Worm (Caenorhabditis elegans) whole organism, L4 larva: ENCODE measurements around the gene ape-1.

ENCODE experiments used
- D1046.2 ChIP-seq: fragments of 200-800 bp; sonication (Bioruptor generic); IDR thresholded peaks from 2 replicates; pipeline ENCODE4 v1.3.6; 2022; ENCODE audit warnings: missing genetic modification characterization, missing compliant biosample characterization
- T20F7.1 ChIP-seq: fragments of 200-800 bp; sonication (Bioruptor generic); optimal IDR thresholded peaks from 2 replicates; lab custom pipeline; 2018; ENCODE audit warnings: mild to moderate bottlenecking, missing genetic modification characterization, missing compliant biosample characterization
- T26A8.4 ChIP-seq: fragments of 200-800 bp; sonication (Bioruptor generic); IDR thresholded peaks from 2 replicates; pipeline ENCODE4 v1.3.6; 2022; ENCODE audit warnings: missing genetic modification characterization, missing compliant biosample characterization
- Y48G9A.11 ChIP-seq: fragments of 200-800 bp; sonication (Bioruptor generic); IDR thresholded peaks from 2 replicates; pipeline ENCODE4 v1.3.6; 2022; ENCODE audit warnings: missing genetic modification reagents, missing genetic modification characterization, missing compliant biosample characterization
- Y75B8A.6 ChIP-seq: fragments of 200-800 bp; sonication (Bioruptor generic); IDR thresholded peaks from 2 replicates; pipeline ENCODE4 v1.3.6; 2022; ENCODE audit warnings: missing genetic modification reagents, missing genetic modification characterization, missing compliant biosample characterization
- aha-1 ChIP-seq: fragments of 150-350 bp; peaks from one replicate; lab custom pipeline; 2014; ENCODE audit warnings: missing biosample characterization, missing genetic modification characterization
- ama-1 ChIP-seq: fragments of 150-350 bp; optimal IDR thresholded peaks from 2 replicates; lab custom pipeline; 2014; ENCODE audit warnings: inconsistent platforms, mixed read lengths
- ceh-82 ChIP-seq: sonication (generic microtip); optimal IDR thresholded peaks from 2 replicates; lab custom pipeline; 2017; ENCODE audit warnings: missing biosample characterization, missing genetic modification characterization
- daf-19 ChIP-seq: fragments of 200-800 bp; sonication (Bioruptor generic); conservative IDR thresholded peaks from 2 replicates; pipeline ENCODE4 v1.3.6; 2022; ENCODE audit warnings: missing genetic modification characterization, missing compliant biosample characterization
- dmd-6 ChIP-seq: fragments of 200-800 bp; sonication (Bioruptor generic); IDR thresholded peaks from 2 replicates; pipeline ENCODE4 v1.3.6; 2022; ENCODE audit warnings: missing genetic modification reagents, missing genetic modification characterization, missing compliant biosample characterization
- dmd-8 ChIP-seq: fragments of 200-800 bp; sonication (Bioruptor generic); IDR thresholded peaks from 2 replicates; pipeline ENCODE4 v1.3.6; 2022; ENCODE audit warnings: missing genetic modification characterization, missing compliant biosample characterization
- dve-1 ChIP-seq: sonication (generic microtip); optimal IDR thresholded peaks from 2 replicates; lab custom pipeline; 2017; ENCODE audit warnings: antibody characterized with exemption, mild to moderate bottlenecking, missing genetic modification characterization, missing compliant biosample characterization; ENCODE audit not compliant: insufficient read depth
- fkh-10 ChIP-seq: fragments of 150-350 bp; optimal IDR thresholded peaks from 2 replicates; lab custom pipeline; 2014; ENCODE audit warnings: missing biosample characterization, missing genetic modification reagents, missing genetic modification characterization
- fos-1 ChIP-seq: fragments of 150-350 bp; optimal IDR thresholded peaks from 2 replicates; lab custom pipeline; 2014; ENCODE audit warnings: missing biosample characterization, missing genetic modification characterization
- hif-1 ChIP-seq, 2 experiments: sonication (generic microtip); optimal IDR thresholded peaks; 2 replicates each; lab custom pipeline; 2016 to 2017; ENCODE audit warnings: missing compliant biosample characterization in 2 of 2, missing genetic modification characterization in 2 of 2, missing genetic modification reagents in 2 of 2, missing genotype in 2 of 2, mild to moderate bottlenecking in 1 of 2
- jun-1 ChIP-seq: fragments of 150-350 bp; optimal IDR thresholded peaks from 2 replicates; lab custom pipeline; 2014; ENCODE audit warnings: missing biosample characterization, missing genetic modification reagents, missing genetic modification characterization
- lim-7 ChIP-seq: fragments of 200-800 bp; sonication (Bioruptor generic); IDR thresholded peaks from 2 replicates; pipeline ENCODE4 v1.3.6; 2022; ENCODE audit warnings: missing genetic modification characterization, missing compliant biosample characterization
- lin-13 ChIP-seq: fragments of 150-350 bp; optimal IDR thresholded peaks from 2 replicates; lab custom pipeline; 2014; ENCODE audit warnings: missing biosample characterization, missing genetic modification reagents, missing genetic modification characterization
- mdl-1 ChIP-seq, 2 experiments: fragments of 150-350 bp in 1 of 2; sonication (generic microtip) in 1 of 2; optimal IDR thresholded peaks; 2 replicates each; lab custom pipeline; 2014 to 2017; ENCODE audit warnings: missing biosample characterization in 2 of 2, missing genetic modification characterization in 2 of 2
- mxl-2 ChIP-seq: fragments of 200-800 bp; sonication (Bioruptor generic); conservative IDR thresholded peaks from 2 replicates; pipeline ENCODE4 v1.3.6; 2022; ENCODE audit warnings: missing genetic modification reagents, missing genetic modification characterization, missing compliant biosample characterization
- nhr-10 ChIP-seq: fragments of 150-350 bp; optimal IDR thresholded peaks from 2 replicates; lab custom pipeline; 2014; ENCODE audit warnings: missing biosample characterization, missing genetic modification characterization
- nhr-42 ChIP-seq: fragments of 200-800 bp; sonication (Bioruptor generic); IDR thresholded peaks from 2 replicates; pipeline ENCODE4 v1.3.6; 2022; ENCODE audit warnings: missing genetic modification characterization, missing compliant biosample characterization
- nhr-48 ChIP-seq: sonication (generic microtip); optimal IDR thresholded peaks from 2 replicates; lab custom pipeline; 2016; ENCODE audit warnings: mild to moderate bottlenecking, missing genetic modification characterization, missing compliant biosample characterization
- nhr-6 ChIP-seq: fragments of 150-350 bp; optimal IDR thresholded peaks from 2 replicates; lab custom pipeline; 2014; ENCODE audit warnings: missing biosample characterization, missing genetic modification characterization
- nhr-76 ChIP-seq: fragments of 150-350 bp; optimal IDR thresholded peaks from 2 replicates; lab custom pipeline; 2014; ENCODE audit warnings: missing biosample characterization, missing genetic modification characterization
- php-3 ChIP-seq: fragments of 200-800 bp; sonication (Bioruptor generic); IDR thresholded peaks from 2 replicates; pipeline ENCODE4 v1.3.6; 2022; ENCODE audit warnings: missing genetic modification reagents, missing genetic modification characterization, missing compliant biosample characterization
- sdz-12 ChIP-seq: fragments of 200-800 bp; sonication (Bioruptor generic); optimal IDR thresholded peaks from 2 replicates; lab custom pipeline; 2018; ENCODE audit warnings: mild to moderate bottlenecking, missing genetic modification characterization, missing compliant biosample characterization
- skn-1 ChIP-seq: fragments of 150-350 bp; optimal IDR thresholded peaks from 2 replicates; lab custom pipeline; 2014; ENCODE audit warnings: missing biosample characterization, missing genetic modification characterization
- snpc-1.2 ChIP-seq: fragments of 200-800 bp; sonication (Bioruptor generic); IDR thresholded peaks from 2 replicates; pipeline ENCODE4 v1.3.6; 2022; ENCODE audit warnings: missing genetic modification reagents, missing genetic modification characterization, missing compliant biosample characterization
- spr-3 ChIP-seq: fragments of 200-800 bp; sonication (Bioruptor generic); optimal IDR thresholded peaks from 2 replicates; lab custom pipeline; 2018; ENCODE audit warnings: mild to moderate bottlenecking, missing genetic modification characterization, missing compliant biosample characterization
- unc-39 ChIP-seq: sonication (generic microtip); optimal IDR thresholded peaks from 2 replicates; lab custom pipeline; 2017; ENCODE audit warnings: missing biosample characterization, missing genetic modification characterization
- unc-62 ChIP-seq, 3 experiments: fragments of 150-350 bp in 1 of 3; sonication (generic microtip); optimal IDR thresholded peaks in 2 of 3; peaks in 1 of 3; 1 replicate in 1 of 3; 2 replicates in 2 of 3; lab custom pipeline; 2014 to 2017; ENCODE audit warnings: missing biosample characterization in 3 of 3, missing genetic modification characterization in 3 of 3, missing genetic modification reagents in 3 of 3, missing genotype in 1 of 3
- ztf-11 ChIP-seq: fragments of 150-350 bp; optimal IDR thresholded peaks from 2 replicates; lab custom pipeline; 2014; ENCODE audit warnings: missing biosample characterization, missing genetic modification characterization
- ztf-7 ChIP-seq: fragments of 150-350 bp; optimal IDR thresholded peaks from 2 replicates; lab custom pipeline; 2014; ENCODE audit warnings: missing biosample characterization, missing genetic modification characterization

ape-1 gene

DNA sequence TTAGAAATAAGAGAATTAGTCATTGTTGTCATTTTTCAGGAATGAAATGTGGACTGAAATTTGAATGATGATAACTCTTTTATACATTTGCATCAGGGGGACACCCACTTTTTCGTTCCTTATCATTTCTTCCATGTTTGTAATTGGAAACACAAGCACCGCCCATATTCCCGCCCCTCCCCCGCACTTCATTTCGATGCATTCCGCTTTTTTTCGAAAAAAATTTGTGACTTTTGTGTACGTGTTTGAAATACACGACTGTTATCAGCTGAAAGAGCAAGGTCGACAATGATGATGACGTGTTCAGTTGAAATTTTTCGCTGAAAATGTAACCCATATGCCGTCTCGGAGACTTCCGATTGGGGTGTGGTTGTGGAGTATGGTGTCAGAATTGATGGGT is 25.0 kb upstream of the ape-1 start, which contains the start of gene zip-10 (continued):
- TF ChIP-seq fos-1 (tag; lab: Kevin White, UChicago) (no peak), dmd-8 (no peak), skn-1 (tag; lab: Kevin White, UChicago) (no peak), nhr-48 (tag; lab: Kevin White, UChicago) (peak; percentile 40), ceh-82 (no peak), Y75B8A.6 (GFP tag; lab: Robert Waterston, UW) (no peak), Y48G9A.11 (GFP tag; lab: Robert Waterston, UW) (no peak), dve-1 (tag; lab: Kevin White, UChicago) (no peak)

ce11 chrV:11653095-11653494 is 22.6 kb upstream of the ape-1 start:
- TF ChIP-seq aha-1 (tag; lab: Kevin White, UChicago) (no peak), unc-62 (GFP tag; optimal IDR thresholded peaks at IDR 0.05 in 1 of 2; lab: Kevin White, UChicago) (peak in 1 of 2 experiments; percentile 96), unc-62 (tag; optimal IDR thresholded peaks at IDR 0.05; lab: Kevin White, UChicago) (no peak)

- TF ChIP-seq dve-1 (tag; lab: Kevin White, UChicago) (no peak), unc-39 (no peak), ztf-7 (tag; lab: Kevin White, UChicago) (no peak), T26A8.4 (GFP tag; lab: Robert Waterston, UW) (no peak), hif-1 (tag; optimal IDR thresholded peaks at IDR 0.05; lab: Kevin White, UChicago) (no peak), nhr-6 (tag; lab: Kevin White, UChicago) (no peak), mdl-1 (tag; optimal IDR thresholded peaks at IDR 0.05; lab: Kevin White, UChicago) (no peak), jun-1 (no peak), D1046.2 (GFP tag; lab: Robert Waterston, UW) (no peak), nhr-42 (GFP tag; lab: Robert Waterston, UW) (no peak)
- TF ChIP-seq, all 104 proteins: peak for 0
These were observed 19.3 kb upstream of the ape-1 start for ce11 chrV:11656469-11656868.

DNA sequence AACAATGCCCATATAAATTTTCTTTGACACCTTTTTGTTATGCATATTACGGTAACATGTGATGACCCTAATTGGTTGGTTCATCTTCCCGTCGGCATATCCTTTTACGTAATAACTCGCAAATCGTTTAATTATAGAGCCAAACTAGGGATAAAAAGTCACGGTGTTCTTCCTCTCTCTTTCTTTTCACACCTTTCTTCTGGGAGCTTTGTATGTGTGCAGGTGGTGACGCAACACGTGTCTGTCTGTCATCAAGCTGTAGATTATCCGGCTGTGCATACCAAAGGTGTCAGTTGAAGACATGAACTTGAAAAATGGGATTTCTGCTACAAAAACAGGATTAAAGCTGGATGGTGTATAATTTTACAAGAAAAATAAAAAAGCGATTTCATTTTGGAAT is 15.2 kb upstream of the ape-1 start:
- TF ChIP-seq daf-19 (no peak), nhr-10 (tag; lab: Kevin White, UChicago) (no peak), lin-13 (GFP tag; lab: Kevin White, UChicago) (no peak), dmd-6 (no peak), mxl-2 (GFP tag; lab: Robert Waterston, UW) (no peak)

- no peak for TF ChIP-seq spr-3 (GFP tag; lab: Kevin White, UChicago)
- no peak for TF ChIP-seq ama-1 (lab: Kevin White, UChicago)
- TF ChIP-seq lim-7 = 0 out of 2 replicates have a peak, but pooled peaks have one; percentile 10
- no peak for TF ChIP-seq Y48G9A.11 (GFP tag; lab: Robert Waterston, UW)
- no peak for TF ChIP-seq snpc-1.2 (GFP tag; lab: Robert Waterston, UW)
- no peak for TF ChIP-seq D1046.2 (GFP tag; lab: Robert Waterston, UW)
- TF ChIP-seq aha-1 (tag; lab: Kevin White, UChicago) = no peak
- TF ChIP-seq T20F7.1 = no peak
- no peak for TF ChIP-seq nhr-76 (tag; lab: Kevin White, UChicago)
- TF ChIP-seq fkh-10 (GFP tag; lab: Kevin White, UChicago) = peak; percentile 52
These were observed 10.8 kb upstream of the ape-1 start, which contains the start of gene ceh-27 for ce11 chrV:11664875-11665384. TSS of gene ceh-27 (minus strand) at chrV:11665102.

DNA sequence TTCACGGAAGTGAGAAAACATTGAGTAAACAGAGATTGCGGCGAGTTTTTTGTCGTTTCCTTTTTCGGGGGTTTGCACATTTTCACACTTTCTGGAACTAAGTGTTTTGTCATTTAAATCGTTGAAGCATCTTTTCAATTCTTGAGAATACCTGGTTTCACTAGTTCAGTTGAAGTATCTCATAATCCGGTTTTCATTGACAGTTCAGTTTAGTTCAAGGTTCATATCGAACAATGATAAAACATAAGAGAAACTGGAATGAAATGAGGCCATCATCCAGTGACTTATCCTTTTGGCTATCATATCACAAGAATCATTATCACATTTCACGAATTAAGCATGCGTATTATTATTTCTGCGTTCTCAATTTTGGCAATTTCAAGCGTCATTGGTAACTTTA is 8.6 kb upstream of the ape-1 start, which contains the start of gene F46F3.3:
TSS of gene F46F3.3 (plus strand) at position 301 of the 400 bp plus-strand sequence.
- TF ChIP-seq ztf-11 (tag; lab: Kevin White, UChicago) (no peak), php-3 (GFP tag; lab: Robert Waterston, UW) (no peak), sdz-12 (GFP tag; lab: Kevin White, UChicago) (no peak), unc-62 (GFP tag; optimal IDR thresholded peaks at IDR 0.05 in 1 of 2; lab: Kevin White, UChicago) (peak in 1 of 2 experiments; percentile 17), unc-62 (tag; optimal IDR thresholded peaks at IDR 0.05; lab: Kevin White, UChicago) (no peak)
